Fruit fly (Drosophila melanogaster) whole organism, embryonic: ENCODE data around the gene AlkB.

Experiments used
- B-H2 ChIP-seq: fragments of 200-800 bp; sonication (Bioruptor generic); optimal IDR thresholded peaks from 2 replicates; lab custom pipeline; 2018; ENCODE audit warnings: missing biosample characterization, mild to moderate bottlenecking, missing genetic modification characterization
- CG12219 ChIP-seq: fragments of 200-800 bp; sonication (Bioruptor generic); optimal IDR thresholded peaks from 3 replicates; lab custom pipeline; 2018; ENCODE audit warnings: missing biosample characterization, mild to moderate bottlenecking, missing genetic modification characterization
- CG12744 ChIP-seq: fragments of 200-800 bp; sonication (Bioruptor generic); optimal IDR thresholded peaks from 2 replicates; lab custom pipeline; 2016; ENCODE audit warnings: missing biosample characterization, missing genetic modification characterization
- CG14050 ChIP-seq: fragments of 200-800 bp; sonication (Bioruptor generic); IDR thresholded peaks from 3 replicates; pipeline ENCODE4 v1.3.6; 2022; ENCODE audit warnings: missing biosample characterization, missing genetic modification characterization
- CG15514 ChIP-seq: fragments of 200-800 bp; sonication (Bioruptor generic); optimal IDR thresholded peaks from 3 replicates; lab custom pipeline; 2017; ENCODE audit warnings: missing biosample characterization, missing genetic modification characterization, mild to moderate bottlenecking, moderate library complexity, missing genetic modification reagents
- CG3163 ChIP-seq: fragments of 200-800 bp; sonication (Bioruptor generic); optimal IDR thresholded peaks from 3 replicates; lab custom pipeline; 2016; ENCODE audit warnings: missing biosample characterization, missing genetic modification characterization
- CG4282 ChIP-seq: fragments of 200-800 bp; sonication (Bioruptor generic); optimal IDR thresholded peaks from 2 replicates; lab custom pipeline; 2016; ENCODE audit warnings: missing biosample characterization, missing genetic modification characterization
- CG43689 ChIP-seq: fragments of 200-800 bp; sonication (Bioruptor generic); IDR thresholded peaks from 2 replicates; pipeline ENCODE4 v1.3.6; 2022; ENCODE audit warnings: missing biosample characterization, missing genetic modification characterization
- CG6791 ChIP-seq: fragments of 200-800 bp; sonication (Bioruptor generic); IDR thresholded peaks from 3 replicates; pipeline ENCODE4 v1.3.6; 2022; ENCODE audit warnings: missing biosample characterization, missing genetic modification characterization; ENCODE audit not compliant: partially characterized antibody
- CG6854 ChIP-seq: fragments of 200-800 bp; sonication (Bioruptor generic); optimal IDR thresholded peaks from 3 replicates; lab custom pipeline; 2017; ENCODE audit warnings: missing biosample characterization, mild to moderate bottlenecking, missing genetic modification characterization
- CG7372 ChIP-seq: fragments of 200-800 bp; sonication (Bioruptor generic); IDR thresholded peaks from 2 replicates; pipeline ENCODE4 v1.3.6; 2022; ENCODE audit warnings: missing biosample characterization, missing genetic modification characterization
- CG8290 ChIP-seq, 3 experiments: fragments of 200-800 bp; sonication (Bioruptor generic); optimal IDR thresholded peaks; 2 replicates each; lab custom pipeline; 2016 to 2019; ENCODE audit warnings: missing biosample characterization in 3 of 3, missing genetic modification characterization in 3 of 3, mild to moderate bottlenecking in 2 of 3, moderate library complexity in 1 of 3
- CG8924 ChIP-seq: fragments of 200-800 bp; optimal IDR thresholded peaks from 3 replicates; lab custom pipeline; 2019; ENCODE audit warnings: missing biosample characterization, mild to moderate bottlenecking, missing genetic modification characterization, moderate library complexity
- Chrac-16 ChIP-seq: fragments of 200-800 bp; sonication (Bioruptor generic); optimal IDR thresholded peaks from 3 replicates; lab custom pipeline; 2016; ENCODE audit warnings: missing biosample characterization, missing genetic modification characterization
- Dll ChIP-seq: fragments of 200-800 bp; sonication (Bioruptor generic); IDR thresholded peaks from 4 replicates; pipeline ENCODE4 v1.3.6; 2022; ENCODE audit warnings: missing biosample characterization, missing genetic modification characterization; ENCODE audit not compliant: partially characterized antibody
- H15 ChIP-seq: fragments of 200-800 bp; sonication (Bioruptor generic); IDR thresholded peaks from 3 replicates; pipeline ENCODE4 v1.3.6; 2022; ENCODE audit warnings: missing biosample characterization, missing genetic modification characterization
- HLHmδ ChIP-seq: fragments of 200-800 bp; sonication (Bioruptor generic); optimal IDR thresholded peaks from 2 replicates; lab custom pipeline; 2018; ENCODE audit warnings: missing biosample characterization, mild to moderate bottlenecking, missing genetic modification characterization, moderate library complexity
- Lpt ChIP-seq: fragments of >200 bp; optimal IDR thresholded peaks from 2 replicates; lab custom pipeline; 2018; ENCODE audit warnings: missing biosample characterization, missing genetic modification characterization
- MTF-1 ChIP-seq: fragments of 200-800 bp; sonication (Bioruptor generic); optimal IDR thresholded peaks from 2 replicates; lab custom pipeline; 2018; ENCODE audit warnings: missing biosample characterization, mild to moderate bottlenecking, missing genetic modification characterization, borderline replicate concordance
- Max ChIP-seq: fragments of 200-800 bp; sonication (Bioruptor generic); optimal IDR thresholded peaks from 2 replicates; lab custom pipeline; 2016; ENCODE audit warnings: missing biosample characterization, mild to moderate bottlenecking, missing genetic modification characterization
- Neu2 ChIP-seq: fragments of 200-800 bp; sonication (Bioruptor generic); optimal IDR thresholded peaks from 3 replicates; lab custom pipeline; 2016; ENCODE audit warnings: missing biosample characterization, missing genetic modification characterization, borderline replicate concordance
- Oli ChIP-seq: fragments of 200-800 bp; sonication (Bioruptor generic); optimal IDR thresholded peaks from 2 replicates; lab custom pipeline; 2018; ENCODE audit warnings: missing biosample characterization, mild to moderate bottlenecking, missing genetic modification characterization, moderate library complexity
- Ravus ChIP-seq: fragments of 200-800 bp; sonication (Bioruptor generic); IDR thresholded peaks from 2 replicates; pipeline ENCODE4 v1.3.6; 2022; ENCODE audit warnings: missing biosample characterization, missing genetic modification characterization
- Rfx ChIP-seq: fragments of 200-800 bp; sonication (Bioruptor generic); IDR thresholded peaks from 2 replicates; pipeline ENCODE4 v1.3.6; 2022; ENCODE audit warnings: missing biosample characterization, missing genetic modification characterization
- amos ChIP-seq: fragments of 200-800 bp; sonication (Bioruptor generic); IDR thresholded peaks from 2 replicates; pipeline ENCODE4 v1.3.6; 2022; ENCODE audit warnings: missing biosample characterization, missing genetic modification characterization; ENCODE audit not compliant: partially characterized antibody
- ash1 ChIP-seq: fragments of 200-800 bp; sonication (Bioruptor generic); optimal IDR thresholded peaks from 2 replicates; lab custom pipeline; 2018; ENCODE audit warnings: missing biosample characterization, mild to moderate bottlenecking, missing genetic modification characterization
- ato ChIP-seq: fragments of 200-800 bp; sonication (Bioruptor generic); IDR thresholded peaks from 2 replicates; pipeline ENCODE4 v1.3.6; 2022; ENCODE audit warnings: missing biosample characterization, missing genetic modification characterization; ENCODE audit not compliant: partially characterized antibody
- caup ChIP-seq: fragments of 200-800 bp; sonication (Bioruptor generic); optimal IDR thresholded peaks from 3 replicates; lab custom pipeline; 2017; ENCODE audit warnings: missing biosample characterization, mild to moderate bottlenecking, missing genetic modification characterization, moderate library complexity; ENCODE audit not compliant: severe bottlenecking
- dan ChIP-seq: fragments of 200-800 bp; sonication (Bioruptor generic); IDR thresholded peaks from 2 replicates; pipeline ENCODE4 v1.3.6; 2022; ENCODE audit warnings: missing biosample characterization, missing genetic modification characterization
- ems ChIP-seq: fragments of 200-800 bp; sonication (Bioruptor generic); optimal IDR thresholded peaks from 3 replicates; lab custom pipeline; 2016; ENCODE audit warnings: missing biosample characterization, missing genetic modification characterization
- eve ChIP-seq, 2 experiments: fragments of >200 bp; optimal IDR thresholded peaks; 2 replicates each; lab custom pipeline; 2017; ENCODE audit warnings: missing biosample characterization in 2 of 2, missing genetic modification characterization in 2 of 2
- gfzf ChIP-seq: fragments of 200-800 bp; sonication (Bioruptor generic); optimal IDR thresholded peaks from 2 replicates; lab custom pipeline; 2016; ENCODE audit warnings: missing biosample characterization, mild to moderate bottlenecking, missing genetic modification characterization, moderate library complexity
- hkb ChIP-seq, 2 experiments: fragments of 200-800 bp in 1 of 2; fragments of >200 bp in 1 of 2; sonication (Bioruptor generic) in 1 of 2; IDR thresholded peaks in 1 of 2; optimal IDR thresholded peaks in 1 of 2; 2 replicates each; pipeline versions ENCODE4 v1.3.6 to Lab custom; 2017 to 2022; ENCODE audit warnings: missing biosample characterization in 1 of 2, missing genetic modification characterization in 1 of 2
- inv ChIP-seq: fragments of 200-800 bp; sonication (Bioruptor generic); IDR thresholded peaks from 2 replicates; pipeline ENCODE4 v1.3.6; 2022; ENCODE audit warnings: missing biosample characterization, missing genetic modification characterization; ENCODE audit not compliant: partially characterized antibody
- klu ChIP-seq: fragments of 200-800 bp; sonication (Bioruptor generic); IDR thresholded peaks from 2 replicates; pipeline ENCODE4 v1.3.6; 2022; ENCODE audit warnings: missing biosample characterization, missing genetic modification characterization
- kni ChIP-seq: fragments of 200-800 bp; sonication (Bioruptor generic); optimal IDR thresholded peaks from 3 replicates; lab custom pipeline; 2017; ENCODE audit warnings: mild to moderate bottlenecking, missing biosample characterization, missing genetic modification reagents, missing genetic modification characterization
- lov ChIP-seq, 2 experiments: fragments of 200-800 bp in 1 of 2; fragments of >200 bp in 1 of 2; sonication (Bioruptor generic) in 1 of 2; IDR thresholded peaks in 1 of 2; optimal IDR thresholded peaks in 1 of 2; 2 replicates in 1 of 2; 3 replicates in 1 of 2; pipeline versions ENCODE4 v1.3.6 to Lab custom; 2017 to 2022; ENCODE audit warnings: missing biosample characterization in 1 of 2, missing genetic modification characterization in 1 of 2
- onecut ChIP-seq: fragments of 200-800 bp; sonication (Bioruptor generic); IDR thresholded peaks from 2 replicates; pipeline ENCODE4 v1.3.6; 2022; ENCODE audit warnings: missing biosample characterization, missing genetic modification characterization
- pum ChIP-seq: fragments of 200-800 bp; sonication (Bioruptor generic); optimal IDR thresholded peaks from 2 replicates; lab custom pipeline; 2016; ENCODE audit warnings: missing biosample characterization, missing genetic modification characterization
- pzg ChIP-seq: fragments of 200-800 bp; sonication (Bioruptor generic); optimal IDR thresholded peaks from 3 replicates; lab custom pipeline; 2018; ENCODE audit warnings: missing biosample characterization, mild to moderate bottlenecking, missing genetic modification characterization, moderate library complexity
- sd ChIP-seq: fragments of 200-800 bp; sonication (Bioruptor generic); optimal IDR thresholded peaks from 3 replicates; lab custom pipeline; 2018; ENCODE audit warnings: missing biosample characterization, mild to moderate bottlenecking, missing genetic modification characterization, moderate library complexity
- sisA ChIP-seq: fragments of 200-800 bp; sonication (Bioruptor generic); IDR thresholded peaks from 2 replicates; pipeline ENCODE4 v1.3.6; 2022; ENCODE audit warnings: missing biosample characterization, missing genetic modification characterization
- stc ChIP-seq: fragments of 200-800 bp; sonication (Bioruptor generic); IDR thresholded peaks from 2 replicates; pipeline ENCODE4 v1.3.6; 2022; ENCODE audit warnings: missing biosample characterization, missing genetic modification characterization
- tgo ChIP-seq: fragments of 200-800 bp; sonication (Bioruptor generic); IDR thresholded peaks from 3 replicates; pipeline ENCODE4 v1.3.6; 2022; ENCODE audit warnings: missing biosample characterization, missing genetic modification characterization
- ttk ChIP-seq: fragments of 200-800 bp; sonication (Bioruptor generic); IDR thresholded peaks from 2 replicates; pipeline ENCODE4 v2.1.2; 2022; ENCODE audit warnings: missing biosample characterization, missing genetic modification characterization
- yki ChIP-seq: fragments of >200 bp; optimal IDR thresholded peaks from 3 replicates; lab custom pipeline; 2018
- zen ChIP-seq: fragments of 200-800 bp; sonication (Bioruptor generic); optimal IDR thresholded peaks from 3 replicates; lab custom pipeline; 2018; ENCODE audit warnings: missing biosample characterization, mild to moderate bottlenecking, missing genetic modification characterization, moderate library complexity
- zen2 ChIP-seq: fragments of 200-800 bp; sonication (Bioruptor generic); IDR thresholded peaks from 3 replicates; pipeline ENCODE4 v1.3.6; 2022; ENCODE audit warnings: missing biosample characterization, missing genetic modification characterization; ENCODE audit not compliant: partially characterized antibody
- zf30C ChIP-seq: fragments of 200-800 bp; sonication (Bioruptor generic); optimal IDR thresholded peaks from 3 replicates; lab custom pipeline; 2018; ENCODE audit warnings: missing biosample characterization, mild to moderate bottlenecking, missing genetic modification characterization

Gene AlkB

dm6 chrX:15818608-15819184 is 40.6 kb downstream of the AlkB start (continued):
- no peak for TF ChIP-seq Oli (tag; lab: Kevin White, UChicago)
- TF ChIP-seq eve (GFP tag; optimal IDR thresholded peaks at IDR 0.05; lab: Kevin White, UChicago), result peak in 1 of 2 experiments; percentile 36
- no peak for TF ChIP-seq B-H2 (GFP tag; lab: Kevin White, UChicago)
- TF ChIP-seq pzg (GFP tag; lab: Kevin White, UChicago), result no peak
- no peak for TF ChIP-seq CG6854 (GFP tag; lab: Kevin White, UChicago)
- no peak for TF ChIP-seq zen (tag; lab: Kevin White, UChicago)
- no peak for TF ChIP-seq Dll (GFP tag; lab: Robert Waterston, UW)
- TF ChIP-seq ttk (GFP tag; lab: Robert Waterston, UW), result no peak
- no peak for TF ChIP-seq Lpt (GFP tag; lab: Kevin White, UChicago)
- no peak for TF ChIP-seq HLHmδ
- TF ChIP-seq ato (GFP tag; lab: Robert Waterston, UW), result no peak
- no peak for TF ChIP-seq H15 (GFP tag; lab: Robert Waterston, UW)
- TF ChIP-seq CG8290 (GFP tag; optimal IDR thresholded peaks at IDR 0.05; lab: Kevin White, UChicago), result no peak
- TF ChIP-seq CG8290 (tag; optimal IDR thresholded peaks at IDR 0.05; lab: Kevin White, UChicago), result no peak
- no peak for TF ChIP-seq hkb (optimal IDR thresholded peaks at IDR 0.05; lab: Kevin White, UChicago)
- TF ChIP-seq hkb (GFP tag; IDR thresholded peaks at IDR 0.05; lab: Robert Waterston, UW), result no peak
- TF ChIP-seq CG43689, result no peak
- TF ChIP-seq CG3163 (GFP tag; lab: Kevin White, UChicago), result no peak
- no peak for TF ChIP-seq CG15514 (GFP tag; lab: Kevin White, UChicago)
- TF ChIP-seq Chrac-16, result peak; percentile 26
- no peak for TF ChIP-seq zen2 (GFP tag; lab: Robert Waterston, UW)
- no peak for TF ChIP-seq CG7372 (GFP tag; lab: Robert Waterston, UW)
- TF ChIP-seq CG4282, result no peak
- TF ChIP-seq klu, result no peak
- no peak for TF ChIP-seq Neu2
- no peak for TF ChIP-seq sd (tag; lab: Kevin White, UChicago)
- no peak; the same call in 1 of the 2 replicates for TF ChIP-seq sisA (GFP tag; lab: Robert Waterston, UW)
- TF ChIP-seq kni (GFP tag; lab: Kevin White, UChicago), result no peak
- no peak for TF ChIP-seq CG12744 (GFP tag; lab: Kevin White, UChicago)
- no peak for TF ChIP-seq inv (GFP tag; lab: Robert Waterston, UW)
- no peak for TF ChIP-seq caup
- no peak for TF ChIP-seq onecut (GFP tag; lab: Robert Waterston, UW)
- TF ChIP-seq yki (lab: Kevin White, UChicago), result no peak
- no peak for TF ChIP-seq tgo (GFP tag; lab: Robert Waterston, UW)
- TF ChIP-seq CG12219 (GFP tag; lab: Kevin White, UChicago), result no peak
- no peak for TF ChIP-seq Ravus
- TF ChIP-seq CG14050 (GFP tag; lab: Robert Waterston, UW), result no peak
- no peak for TF ChIP-seq CG6791 (GFP tag; lab: Robert Waterston, UW)
- TF ChIP-seq amos, result no peak
- TF ChIP-seq pum (GFP tag; lab: Kevin White, UChicago), result peak; percentile 11
- no peak for TF ChIP-seq CG8924 (tag; lab: Kevin White, UChicago)
- TF ChIP-seq MTF-1 (GFP tag; lab: Kevin White, UChicago), result no peak
- no peak for TF ChIP-seq Max
- TF ChIP-seq dan, result no peak
- TF ChIP-seq stc (GFP tag; lab: Robert Waterston, UW), result peak; percentile 53; the same call in 1 of the 2 replicates
- no peak for TF ChIP-seq ems (GFP tag; lab: Kevin White, UChicago)
- peak; percentile 40; the same call in 1 of the 2 replicates for TF ChIP-seq Rfx (GFP tag; lab: Robert Waterston, UW)
- TF ChIP-seq ash1 (GFP tag; lab: Kevin White, UChicago), result no peak
- TF ChIP-seq gfzf (GFP tag; lab: Kevin White, UChicago), result no peak
- no peak for TF ChIP-seq lov (optimal IDR thresholded peaks at IDR 0.05; lab: Kevin White, UChicago)
- TF ChIP-seq lov (GFP tag; IDR thresholded peaks at IDR 0.05; lab: Robert Waterston, UW), result 0 out of 3 replicates have a peak, but pooled peaks have one; percentile 37
- TF ChIP-seq zf30C (GFP tag; lab: Kevin White, UChicago), result no peak
